Worm (Caenorhabditis elegans) whole organism, L2 larva: ENCODE results near the gene cyp-23A1.

ENCODE experiments used
- Y55F3AM.14 ChIP-seq: fragments of 200-800 bp; sonication (Bioruptor generic); optimal IDR thresholded peaks from 2 replicates; lab custom pipeline; 2018; ENCODE audit warnings: mild to moderate bottlenecking, missing genetic modification characterization, missing compliant biosample characterization
- ama-1 ChIP-seq: fragments of 150-350 bp; optimal IDR thresholded peaks from 2 replicates; lab custom pipeline; 2018; ENCODE audit warnings: inconsistent platforms
- egl-27 ChIP-seq: sonication (generic microtip); optimal IDR thresholded peaks from 3 replicates; lab custom pipeline; 2017; ENCODE audit warnings: missing biosample characterization, missing genetic modification reagents, missing genetic modification characterization
- elt-1 ChIP-seq: fragments of 150-350 bp; optimal IDR thresholded peaks from 2 replicates; lab custom pipeline; 2014; ENCODE audit warnings: missing biosample characterization, missing genetic modification characterization
- mab-5 ChIP-seq: fragments of 150-350 bp; optimal IDR thresholded peaks from 2 replicates; lab custom pipeline; 2014; ENCODE audit warnings: missing biosample characterization, missing genetic modification characterization
- nhr-10 ChIP-seq: sonication (generic microtip); optimal IDR thresholded peaks from 2 replicates; lab custom pipeline; 2017; ENCODE audit warnings: missing biosample characterization, missing genetic modification characterization
- nhr-12 ChIP-seq: fragments of 150-350 bp; optimal IDR thresholded peaks from 2 replicates; lab custom pipeline; 2014; ENCODE audit warnings: missing biosample characterization, missing genetic modification characterization
- snpc-4 ChIP-seq: fragments of 150-350 bp; optimal IDR thresholded peaks from 2 replicates; lab custom pipeline; 2014; ENCODE audit warnings: missing biosample characterization, missing genetic modification characterization
- unc-62 ChIP-seq: fragments of 150-350 bp; optimal IDR thresholded peaks from 2 replicates; lab custom pipeline; 2014; ENCODE audit warnings: missing biosample characterization, missing genetic modification reagents, missing genetic modification characterization
- zag-1 ChIP-seq: fragments of 150-350 bp; optimal IDR thresholded peaks from 2 replicates; lab custom pipeline; 2014; ENCODE audit warnings: missing biosample characterization, missing genetic modification characterization

ce11 chrII:4537141-4537540, 25.1 kb downstream of the cyp-23A1 start, which contains the start of gene sra-33:
- TF ChIP-seq unc-62 (no peak), snpc-4 (no peak), egl-27 (tag; lab: Kevin White, UChicago) (no peak), elt-1 (tag; lab: Kevin White, UChicago) (no peak), mab-5 (tag; lab: Kevin White, UChicago) (no peak), Y55F3AM.14 (GFP tag; lab: Kevin White, UChicago) (no peak), nhr-12 (tag; lab: Kevin White, UChicago) (no peak), nhr-10 (no peak), ama-1 (no peak), zag-1 (tag; lab: Kevin White, UChicago) (no peak)
